Worm (Caenorhabditis elegans): ENCODE data around the gene rog-1.

- TF ChIP-seq nhr-237 (tag; optimal IDR thresholded peaks at IDR 0.05) = no peak
- no peak for TF ChIP-seq ceh-16 (tag; optimal IDR thresholded peaks at IDR 0.05)
- TF ChIP-seq mab-5 (tag; optimal IDR thresholded peaks at IDR 0.05) = no peak
- TF ChIP-seq fos-1 (tag; optimal IDR thresholded peaks at IDR 0.05) = no peak
- no peak for TF ChIP-seq nhr-23 (tag; optimal IDR thresholded peaks at IDR 0.05)
These were observed 34.7 kb downstream of the rog-1 start for ce11 chrII:1340049-1340448.
